Worm (Caenorhabditis elegans) whole organism, L4 larva: ENCODE data around the gene F42C5.5.
"Not testable (repeated sequence)": the region's sequence is repeated elsewhere in the genome, so short reads cannot be mapped to it uniquely, and the experiment has no call there.

Source experiments
- lsy-2 ChIP-seq, 2 experiments: fragments of 150-350 bp in 1 of 2; sonication (generic microtip) in 1 of 2; optimal IDR thresholded peaks; 2 replicates each; lab custom pipeline; 2014 to 2017; ENCODE audit warnings: missing biosample characterization in 2 of 2, missing genetic modification characterization in 2 of 2
- mdl-1 ChIP-seq, 2 experiments: fragments of 150-350 bp in 1 of 2; sonication (generic microtip) in 1 of 2; optimal IDR thresholded peaks; 2 replicates each; lab custom pipeline; 2014 to 2017; ENCODE audit warnings: missing biosample characterization in 2 of 2, missing genetic modification characterization in 2 of 2

- not testable (repeated sequence) for TF ChIP-seq mdl-1, lsy-2 (tag; optimal IDR thresholded peaks at IDR 0.05; lab: Kevin White, UChicago)
Observed at ce11 chrIV:7254690-7255089, 39.3 kb downstream of the F42C5.5 start, which contains the start of gene C06E4.5.
